Worm (Caenorhabditis elegans) whole organism, early embryonic: ENCODE results near the gene dsc-1.

Experiments used
- B0310.2 ChIP-seq: sonication (generic microtip); optimal IDR thresholded peaks from 2 replicates; lab custom pipeline; 2016; ENCODE audit warnings: mild to moderate bottlenecking, missing genetic modification characterization, missing compliant biosample characterization
- F13C5.2 ChIP-seq: sonication (generic microtip); optimal IDR thresholded peaks from 2 replicates; lab custom pipeline; 2017; ENCODE audit warnings: mild to moderate bottlenecking, missing genetic modification characterization, inconsistent platforms, missing compliant biosample characterization
- aly-1 ChIP-seq: sonication (generic microtip); optimal IDR thresholded peaks from 2 replicates; lab custom pipeline; 2016; ENCODE audit warnings: missing genetic modification characterization, missing compliant biosample characterization
- ama-1 ChIP-seq: fragments of 150-350 bp; optimal IDR thresholded peaks from 2 replicates; lab custom pipeline; 2014
- ceh-13 ChIP-seq: fragments of 200-800 bp; sonication (Bioruptor generic); optimal IDR thresholded peaks from 2 replicates; lab custom pipeline; 2018; ENCODE audit warnings: mild to moderate bottlenecking, missing genetic modification characterization, missing compliant biosample characterization
- ceh-36 ChIP-seq: sonication (generic microtip); optimal IDR thresholded peaks from 2 replicates; lab custom pipeline; 2016; ENCODE audit warnings: missing genetic modification characterization, inconsistent platforms, missing compliant biosample characterization
- ets-7 ChIP-seq: sonication (generic microtip); optimal IDR thresholded peaks from 2 replicates; lab custom pipeline; 2016; ENCODE audit warnings: missing genotype, missing genetic modification characterization, missing compliant biosample characterization
- flt-1 ChIP-seq: fragments of 200-800 bp; sonication (Bioruptor generic); IDR thresholded peaks from 2 replicates; pipeline ENCODE4 v1.3.6; 2022; ENCODE audit warnings: missing genetic modification characterization, missing compliant biosample characterization
- hmbx-1 ChIP-seq: sonication (generic microtip); optimal IDR thresholded peaks from 2 replicates; lab custom pipeline; 2016; ENCODE audit warnings: mild to moderate bottlenecking, missing genetic modification characterization, missing compliant biosample characterization
- hmg-4 ChIP-seq: fragments of 200-800 bp; sonication (Bioruptor generic); optimal IDR thresholded peaks from 2 replicates; lab custom pipeline; 2018; ENCODE audit warnings: mild to moderate bottlenecking, missing genetic modification characterization, missing compliant biosample characterization
- hnd-1 ChIP-seq: sonication (generic microtip); optimal IDR thresholded peaks from 2 replicates; lab custom pipeline; 2016; ENCODE audit warnings: missing genetic modification characterization, missing compliant biosample characterization
- pes-1 ChIP-seq: fragments of 200-800 bp; sonication (Bioruptor generic); IDR thresholded peaks from 2 replicates; pipeline ENCODE4 v1.3.6; 2022; ENCODE audit warnings: missing genetic modification reagents, missing genetic modification characterization, missing compliant biosample characterization
- scrt-1 ChIP-seq: fragments of 200-800 bp; sonication (Bioruptor generic); IDR thresholded peaks from 2 replicates; pipeline ENCODE4 v1.3.6; 2022; ENCODE audit warnings: missing genetic modification characterization, missing compliant biosample characterization
- sea-1 ChIP-seq: fragments of 200-800 bp; sonication (Bioruptor generic); conservative IDR thresholded peaks from 2 replicates; pipeline ENCODE4 v1.3.6; 2022; ENCODE audit warnings: missing genetic modification characterization, missing compliant biosample characterization
- tbx-11 ChIP-seq: fragments of 200-800 bp; sonication (Bioruptor generic); IDR thresholded peaks from 2 replicates; pipeline ENCODE4 v1.3.6; 2022; ENCODE audit warnings: missing genetic modification characterization, missing compliant biosample characterization
- tbx-37 ChIP-seq: fragments of 200-800 bp; sonication (Bioruptor generic); conservative IDR thresholded peaks from 2 replicates; pipeline ENCODE4 v1.3.6; 2022; ENCODE audit warnings: missing genetic modification reagents, missing genetic modification characterization, missing compliant biosample characterization
- tra-4 ChIP-seq: sonication (generic microtip); optimal IDR thresholded peaks from 2 replicates; lab custom pipeline; 2017; ENCODE audit warnings: missing genetic modification characterization, missing compliant biosample characterization

Gene dsc-1

DNA sequence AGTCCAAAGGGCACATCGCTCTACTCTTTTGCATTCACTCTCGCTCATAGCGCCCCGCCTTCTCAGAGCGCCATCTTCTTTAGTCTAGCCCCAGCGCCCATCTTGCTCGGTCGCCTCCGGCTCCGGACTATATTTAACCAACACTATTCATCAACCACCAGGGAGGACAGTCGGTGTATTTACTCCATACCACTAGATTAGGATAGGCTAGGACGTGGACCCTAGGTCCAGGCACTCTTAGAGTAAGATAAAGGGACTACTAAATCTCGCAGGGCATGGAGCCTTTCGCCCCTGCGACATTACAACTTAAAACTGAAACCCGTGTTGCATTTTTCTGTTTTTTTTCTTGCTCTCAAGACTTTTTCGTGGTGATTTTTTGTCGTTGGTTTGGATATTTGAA, 12.9 kb upstream of the dsc-1 start:
- no peak for TF ChIP-seq pes-1 (GFP tag; lab: Robert Waterston, UW)
- no peak for TF ChIP-seq ceh-36
- no peak for TF ChIP-seq B0310.2 (tag; lab: Kevin White, UChicago)
- TF ChIP-seq hnd-1, result no peak
- TF ChIP-seq aly-1 (tag; lab: Kevin White, UChicago), result no peak
- TF ChIP-seq sea-1 (GFP tag; lab: Robert Waterston, UW), result no peak
- no peak for TF ChIP-seq ama-1 (lab: Kevin White, UChicago)
- no peak for TF ChIP-seq ceh-13
- TF ChIP-seq flt-1 (GFP tag; lab: Robert Waterston, UW), result no peak

DNA sequence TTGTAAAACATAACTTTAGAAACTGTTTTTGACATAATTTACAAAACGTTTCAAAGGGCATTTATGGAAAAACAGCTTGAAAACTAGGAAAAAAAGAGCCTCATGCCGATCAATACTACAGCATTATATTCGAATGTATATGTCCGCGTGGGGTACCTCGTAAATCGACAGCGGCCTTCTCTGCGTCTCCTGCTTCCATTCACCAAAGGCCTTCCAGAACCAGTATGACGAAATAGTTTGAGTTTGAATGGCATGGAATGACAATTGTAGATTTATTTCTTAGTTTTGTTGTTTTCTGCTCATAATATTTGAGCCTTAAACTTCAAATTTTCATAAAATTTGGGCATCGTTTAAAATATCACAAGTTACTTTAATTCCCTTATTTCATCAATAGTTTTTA, 10.8 kb upstream of the dsc-1 start:
- TF ChIP-seq scrt-1 (no peak), tbx-37 (GFP tag; lab: Robert Waterston, UW) (no peak), F13C5.2 (tag; lab: Kevin White, UChicago) (no peak), hmg-4 (no peak), hmbx-1 (no peak), ceh-13 (no peak)

DNA sequence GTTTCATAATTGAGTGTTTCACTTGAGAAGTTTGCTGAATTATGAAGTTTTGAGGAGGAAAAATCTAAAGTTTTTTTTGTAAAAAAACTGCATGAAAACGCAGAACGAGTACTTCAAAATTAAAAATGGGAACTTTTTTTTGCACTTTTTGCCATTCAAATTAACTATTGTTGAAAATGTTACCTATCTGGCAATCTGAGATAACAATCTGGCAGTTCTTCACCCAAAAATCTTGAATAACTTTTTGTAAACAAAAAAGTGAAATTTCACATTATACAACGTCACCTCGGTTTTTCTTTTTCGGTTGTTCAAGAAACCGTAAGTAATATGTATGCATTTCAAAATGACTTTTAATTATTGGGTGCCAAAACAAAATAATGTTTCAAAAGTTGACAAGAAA, 7.9 kb upstream of the dsc-1 start:
- no peak for TF ChIP-seq ceh-13
- no peak for TF ChIP-seq hmbx-1
- no peak for TF ChIP-seq sea-1 (GFP tag; lab: Robert Waterston, UW)
- TF ChIP-seq ama-1 (lab: Kevin White, UChicago), result no peak
- no peak for TF ChIP-seq pes-1 (GFP tag; lab: Robert Waterston, UW)
- TF ChIP-seq aly-1 (tag; lab: Kevin White, UChicago), result no peak
- no peak for TF ChIP-seq tbx-37 (GFP tag; lab: Robert Waterston, UW)
- TF ChIP-seq flt-1 (GFP tag; lab: Robert Waterston, UW), result no peak
- no peak for TF ChIP-seq hnd-1
- TF ChIP-seq ceh-36, result no peak
- no peak for TF ChIP-seq B0310.2 (tag; lab: Kevin White, UChicago)
- TF ChIP-seq scrt-1, result no peak
- no peak for TF ChIP-seq ets-7
- TF ChIP-seq hmg-4, result no peak

DNA sequence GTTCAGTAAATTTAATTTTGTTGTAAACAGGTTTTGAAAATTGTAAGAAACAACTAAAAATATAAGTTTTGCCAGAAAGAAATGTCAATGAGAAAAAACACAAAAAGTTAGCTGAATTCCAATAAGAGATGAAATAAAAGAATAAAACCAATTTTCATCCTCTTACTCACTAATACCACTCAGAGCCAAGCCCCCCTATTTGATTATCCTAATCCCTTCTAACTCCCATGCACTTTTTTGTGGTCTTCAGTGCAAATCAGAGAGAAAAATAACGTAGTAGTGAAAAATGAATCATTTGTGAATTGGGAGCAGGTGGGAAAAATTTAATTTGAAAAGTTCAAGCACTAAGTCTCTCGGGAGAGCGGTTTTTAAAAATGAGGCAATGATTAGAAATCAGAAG, 6.7 kb upstream of the dsc-1 start:
- TF ChIP-seq ets-7 (no peak), ama-1 (lab: Kevin White, UChicago) (no peak), ceh-36 (peak; percentile 1), hmg-4 (no peak), hnd-1 (no peak), ceh-13 (no peak)

DNA sequence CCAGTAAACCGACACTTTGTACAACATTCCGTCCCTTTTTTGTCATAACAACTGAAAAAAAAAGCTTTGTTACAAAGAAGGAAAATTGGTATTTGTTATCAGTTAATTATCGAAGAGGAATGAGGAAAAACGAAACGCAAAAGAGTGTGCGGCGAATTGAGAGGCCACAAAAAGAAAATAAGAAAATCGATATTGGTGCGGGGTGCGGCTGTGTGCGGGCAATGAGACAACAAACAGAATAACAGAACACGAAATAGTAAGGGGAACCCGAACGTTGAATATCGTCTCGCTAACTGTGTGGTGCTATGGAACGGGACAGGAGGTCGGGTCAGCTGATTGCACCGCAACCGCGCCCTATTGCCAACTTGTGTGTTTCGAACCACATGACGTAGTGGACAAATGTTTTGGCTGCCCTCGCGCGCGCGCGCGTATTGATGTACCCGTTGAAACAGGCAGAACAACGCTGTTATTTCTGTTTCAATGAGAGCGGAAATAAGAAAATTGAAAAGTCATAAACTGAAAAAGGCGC, 6.0 kb upstream of the dsc-1 start, which contains the start of gene C18B12.4:
C18B12.4 (minus strand) TSS at position 51 of the 529 bp plus-strand sequence.
- TF ChIP-seq hmbx-1, result no peak
- no peak for TF ChIP-seq tbx-37 (GFP tag; lab: Robert Waterston, UW)
- no peak for TF ChIP-seq hnd-1
- no peak for TF ChIP-seq tbx-11
- TF ChIP-seq ets-7, result no peak
- no peak for TF ChIP-seq ceh-36
- TF ChIP-seq hmg-4, result peak; percentile 79
- TF ChIP-seq scrt-1, result 0 out of 2 replicates have a peak, but pooled peaks have one; percentile 30
- no peak for TF ChIP-seq tra-4
- peak; percentile 55 for TF ChIP-seq F13C5.2 (tag; lab: Kevin White, UChicago)
- TF ChIP-seq ceh-13, result no peak
- no peak for TF ChIP-seq B0310.2 (tag; lab: Kevin White, UChicago)
- TF ChIP-seq flt-1 (GFP tag; lab: Robert Waterston, UW), result 0 out of 2 replicates have a peak, but pooled peaks have one; percentile 27
- no peak for TF ChIP-seq pes-1 (GFP tag; lab: Robert Waterston, UW)
- TF ChIP-seq aly-1 (tag; lab: Kevin White, UChicago), result no peak
- TF ChIP-seq sea-1 (GFP tag; lab: Robert Waterston, UW), result no peak

DNA sequence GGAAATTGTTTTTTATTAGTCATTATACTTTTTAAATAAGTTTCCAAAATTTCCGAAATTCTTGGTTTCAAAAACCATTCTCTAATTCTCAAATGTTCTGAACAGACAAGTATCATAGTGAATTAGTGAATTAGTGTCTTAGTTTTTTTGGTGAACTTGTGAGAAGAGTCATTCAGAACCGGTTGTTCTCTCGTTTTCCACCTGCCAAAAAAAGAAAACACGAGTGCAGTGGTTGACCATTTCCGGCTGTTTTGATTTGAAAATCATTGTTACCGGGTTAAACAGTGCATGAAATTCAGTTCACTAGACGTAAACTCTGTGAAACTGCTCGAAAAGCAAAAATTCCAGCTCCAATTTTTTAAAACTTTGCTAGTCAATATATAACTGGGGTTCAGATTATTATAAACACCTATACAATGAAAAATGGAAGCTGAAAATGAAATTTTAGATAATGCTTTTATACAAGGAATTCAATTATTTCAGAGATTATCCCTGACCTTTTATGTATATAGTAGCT, 5.1 kb upstream of the dsc-1 start:
- TF ChIP-seq ceh-36 (no peak), F13C5.2 (tag; lab: Kevin White, UChicago) (no peak), B0310.2 (tag; lab: Kevin White, UChicago) (no peak)

DNA sequence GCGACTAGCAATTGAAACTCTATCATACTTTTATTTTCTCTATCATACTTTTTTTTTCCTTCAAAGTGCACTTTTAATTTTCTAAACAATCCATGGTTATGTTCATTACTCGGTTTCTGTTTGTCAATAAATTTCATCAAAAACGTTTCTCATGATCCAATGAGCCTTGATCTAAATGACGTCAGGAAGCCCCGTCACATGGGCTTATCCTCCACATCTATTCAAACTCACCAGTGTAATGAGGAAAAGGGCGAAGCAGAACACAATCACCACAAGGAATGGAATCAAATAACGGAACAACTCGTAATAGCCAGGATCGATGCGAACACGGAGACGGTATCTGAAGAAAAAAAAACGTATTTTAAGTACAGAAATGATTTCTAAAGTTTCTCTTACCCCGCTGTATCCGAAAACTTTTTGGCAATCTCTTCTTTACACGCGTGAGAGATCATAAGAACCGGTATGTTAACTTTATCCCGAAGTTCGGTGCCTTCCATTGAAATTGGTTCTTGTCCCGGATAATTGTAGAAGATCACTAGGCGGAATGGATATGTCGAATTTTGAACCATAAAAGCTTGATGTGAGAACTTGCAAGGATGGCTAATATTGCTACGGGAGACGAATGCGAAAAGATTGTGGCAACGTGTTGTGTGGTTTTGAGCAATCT, 4.5 kb upstream of the dsc-1 start:
- TF ChIP-seq hmbx-1 (no peak), tbx-37 (GFP tag; lab: Robert Waterston, UW) (no peak), flt-1 (GFP tag; lab: Robert Waterston, UW) (no peak), hnd-1 (no peak), ama-1 (lab: Kevin White, UChicago) (no peak), ceh-36 (no peak), pes-1 (GFP tag; lab: Robert Waterston, UW) (no peak), tbx-11 (no peak), scrt-1 (no peak), F13C5.2 (tag; lab: Kevin White, UChicago) (no peak), ceh-13 (no peak), ets-7 (no peak), aly-1 (tag; lab: Kevin White, UChicago) (no peak), hmg-4 (no peak), sea-1 (GFP tag; lab: Robert Waterston, UW) (no peak)

DNA sequence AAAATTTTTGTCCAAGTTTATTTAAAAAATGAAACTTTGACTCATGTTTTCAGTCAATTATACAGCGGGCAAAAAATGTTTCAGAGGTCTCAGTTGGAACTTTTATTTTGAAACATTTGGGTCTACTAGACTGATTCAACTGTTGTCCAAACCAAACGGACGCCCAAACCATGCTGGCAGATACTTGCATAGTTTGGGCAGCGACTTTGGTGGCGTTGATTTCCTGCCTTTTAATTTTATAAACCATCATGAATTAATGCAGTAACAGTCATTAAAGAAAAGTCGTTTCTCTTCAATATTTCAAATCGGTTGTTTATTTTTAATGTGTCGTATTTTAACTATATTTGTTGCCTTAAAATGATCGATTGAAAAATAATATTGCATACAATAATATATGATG, 1.7 kb upstream of the dsc-1 start:
- TF ChIP-seq B0310.2 (tag; lab: Kevin White, UChicago), result no peak

DNA sequence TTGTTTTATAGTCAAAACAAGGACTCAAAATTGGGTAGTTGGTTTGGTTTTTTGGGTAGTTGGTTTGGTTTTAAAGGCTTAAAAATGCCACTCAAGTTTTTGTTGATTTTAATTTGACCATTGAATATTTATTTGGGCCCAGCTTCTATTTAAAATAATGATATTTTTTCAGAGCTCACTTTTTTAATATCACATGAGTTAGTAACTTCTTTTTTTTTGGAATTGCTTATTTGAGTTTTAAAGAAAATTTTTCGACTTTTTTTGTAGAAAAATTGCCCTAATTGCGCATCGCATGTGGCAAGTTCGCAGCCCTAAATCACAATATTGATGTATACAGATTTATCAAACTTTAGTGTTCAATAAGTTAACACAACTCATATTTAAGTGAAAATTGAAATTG, 1.1 kb upstream of the dsc-1 start:
- TF ChIP-seq ceh-36 (no peak), hnd-1 (no peak), hmbx-1 (no peak), ceh-13 (no peak), tbx-37 (GFP tag; lab: Robert Waterston, UW) (no peak), tra-4 (no peak), sea-1 (GFP tag; lab: Robert Waterston, UW) (no peak), ets-7 (no peak), tbx-11 (no peak), pes-1 (GFP tag; lab: Robert Waterston, UW) (no peak), flt-1 (GFP tag; lab: Robert Waterston, UW) (no peak), ama-1 (lab: Kevin White, UChicago) (no peak), B0310.2 (tag; lab: Kevin White, UChicago) (no peak), F13C5.2 (tag; lab: Kevin White, UChicago) (no peak)
